Fruit fly (Drosophila melanogaster) whole organism, embryonic: ENCODE results near the gene CG42758.
A peak's percentile ranks its signal among the peaks of the same experiment; 100 is the strongest.

Experiments
- CG10462 ChIP-seq: fragments of 200-800 bp; sonication (Bioruptor generic); optimal IDR thresholded peaks from 2 replicates; lab custom pipeline; 2016; ENCODE audit warnings: missing biosample characterization, missing genetic modification characterization
- CG11085 ChIP-seq: fragments of 200-800 bp; sonication (Bioruptor generic); IDR thresholded peaks from 2 replicates; pipeline ENCODE4 v1.3.6; 2022; ENCODE audit warnings: missing biosample characterization, missing genetic modification characterization
- CG12769 ChIP-seq: fragments of 200-800 bp; sonication (Bioruptor generic); optimal IDR thresholded peaks from 2 replicates; lab custom pipeline; 2019; ENCODE audit warnings: missing biosample characterization, mild to moderate bottlenecking, missing genetic modification characterization, moderate library complexity
- CG15011 ChIP-seq: fragments of 200-800 bp; sonication (Bioruptor generic); optimal IDR thresholded peaks from 3 replicates; lab custom pipeline; 2018; ENCODE audit warnings: missing biosample characterization, mild to moderate bottlenecking, missing genetic modification characterization
- CG16779 ChIP-seq: fragments of 200-800 bp; sonication (Bioruptor generic); IDR thresholded peaks from 2 replicates; pipeline ENCODE4 v1.3.6; 2022; ENCODE audit warnings: missing biosample characterization, missing genetic modification characterization
- CG16815 ChIP-seq: fragments of 200-800 bp; sonication (Bioruptor generic); optimal IDR thresholded peaks from 3 replicates; lab custom pipeline; 2017; ENCODE audit warnings: missing biosample characterization, mild to moderate bottlenecking, missing genetic modification characterization
- CG17328 ChIP-seq: fragments of 200-800 bp; sonication (Bioruptor generic); IDR thresholded peaks from 2 replicates; pipeline ENCODE4 v1.3.6; 2022; ENCODE audit warnings: missing biosample characterization, missing genetic modification characterization
- CG2199 ChIP-seq: fragments of 200-800 bp; sonication (Bioruptor generic); IDR thresholded peaks from 3 replicates; pipeline ENCODE4 v1.3.6; 2022; ENCODE audit warnings: missing biosample characterization, missing genetic modification characterization
- CG2712 ChIP-seq: fragments of 200-800 bp; optimal IDR thresholded peaks from 3 replicates; lab custom pipeline; 2019; ENCODE audit warnings: missing biosample characterization, mild to moderate bottlenecking, missing genetic modification characterization, moderate library complexity
- CG34376 ChIP-seq: fragments of 200-800 bp; sonication (Bioruptor generic); optimal IDR thresholded peaks from 2 replicates; lab custom pipeline; 2018; ENCODE audit warnings: missing biosample characterization, mild to moderate bottlenecking, missing genetic modification characterization
- CG34422 ChIP-seq: fragments of 200-800 bp; sonication (Bioruptor generic); IDR thresholded peaks from 3 replicates; pipeline ENCODE4 v1.3.6; 2022; ENCODE audit warnings: missing biosample characterization, missing genetic modification characterization
- CG6272 ChIP-seq: fragments of 200-800 bp; sonication (Bioruptor generic); IDR thresholded peaks from 2 replicates; pipeline ENCODE4 v1.3.6; 2022; ENCODE audit warnings: missing biosample characterization, missing genetic modification characterization
- CG6683 ChIP-seq: fragments of 200-800 bp; sonication (Bioruptor generic); optimal IDR thresholded peaks from 2 replicates; lab custom pipeline; 2017; ENCODE audit warnings: missing biosample characterization, mild to moderate bottlenecking, missing genetic modification characterization, missing genetic modification reagents
- CG7963 ChIP-seq: fragments of 200-800 bp; sonication (Bioruptor generic); IDR thresholded peaks from 3 replicates; pipeline ENCODE4 v1.3.6; 2022; ENCODE audit warnings: missing biosample characterization, missing genetic modification characterization; ENCODE audit not compliant: partially characterized antibody
- CG8290 ChIP-seq, 3 experiments: fragments of 200-800 bp; sonication (Bioruptor generic); optimal IDR thresholded peaks; 2 replicates each; lab custom pipeline; 2016 to 2019; ENCODE audit warnings: missing biosample characterization in 3 of 3, missing genetic modification characterization in 3 of 3, mild to moderate bottlenecking in 2 of 3, moderate library complexity in 1 of 3
- CG8359 ChIP-seq: fragments of 200-800 bp; sonication (Bioruptor generic); optimal IDR thresholded peaks from 2 replicates; lab custom pipeline; 2017; ENCODE audit warnings: missing biosample characterization, mild to moderate bottlenecking, missing genetic modification characterization, borderline replicate concordance
- CoRest ChIP-seq: fragments of 200-800 bp; sonication (Bioruptor generic); optimal IDR thresholded peaks from 3 replicates; lab custom pipeline; 2018; ENCODE audit warnings: missing biosample characterization, mild to moderate bottlenecking, missing genetic modification characterization, moderate library complexity
- Elba2 ChIP-seq: fragments of 200-800 bp; sonication (Bioruptor generic); optimal IDR thresholded peaks from 3 replicates; lab custom pipeline; 2016; ENCODE audit warnings: missing biosample characterization, missing genetic modification characterization
- NFAT ChIP-seq: fragments of 200-800 bp; sonication (Bioruptor generic); IDR thresholded peaks from 2 replicates; pipeline ENCODE4 v1.3.6; 2022; ENCODE audit warnings: missing biosample characterization, missing genetic modification characterization
- Ravus ChIP-seq: fragments of 200-800 bp; sonication (Bioruptor generic); IDR thresholded peaks from 2 replicates; pipeline ENCODE4 v1.3.6; 2022; ENCODE audit warnings: missing biosample characterization, missing genetic modification characterization
- Side ChIP-seq: fragments of 200-800 bp; sonication (Bioruptor generic); optimal IDR thresholded peaks from 2 replicates; lab custom pipeline; 2016; ENCODE audit warnings: missing biosample characterization, missing genetic modification characterization
- Sox102F ChIP-seq: fragments of 200-800 bp; sonication (Bioruptor generic); optimal IDR thresholded peaks from 2 replicates; lab custom pipeline; 2018; ENCODE audit warnings: missing biosample characterization, mild to moderate bottlenecking, missing genetic modification characterization, moderate library complexity
- Spps ChIP-seq: fragments of 200-800 bp; sonication (Bioruptor generic); optimal IDR thresholded peaks from 2 replicates; lab custom pipeline; 2018; ENCODE audit warnings: missing biosample characterization, mild to moderate bottlenecking, missing genetic modification characterization
- Ssrp ChIP-seq: fragments of 200-800 bp; sonication (Bioruptor generic); optimal IDR thresholded peaks from 2 replicates; lab custom pipeline; 2018; ENCODE audit warnings: missing biosample characterization, mild to moderate bottlenecking, missing genetic modification characterization, moderate library complexity
- Stat92E ChIP-seq, 3 experiments: fragments of >200 bp in 2 of 3; fragments of 200-800 bp in 1 of 3; sonication (Bioruptor generic) in 1 of 3; optimal IDR thresholded peaks; 2 replicates each; lab custom pipeline; 2017 to 2019; ENCODE audit warnings: missing biosample characterization in 3 of 3, missing genetic modification characterization in 3 of 3, mild to moderate bottlenecking in 1 of 3, moderate library complexity in 1 of 3
- Usf ChIP-seq: fragments of 200-800 bp; sonication (Bioruptor generic); optimal IDR thresholded peaks from 2 replicates; lab custom pipeline; 2017; ENCODE audit warnings: missing genotype, missing biosample characterization, missing genetic modification characterization
- ase ChIP-seq: fragments of 200-800 bp; sonication (Bioruptor generic); IDR thresholded peaks from 3 replicates; pipeline ENCODE4 v1.3.6; 2022; ENCODE audit warnings: missing biosample characterization, missing genetic modification characterization
- ash1 ChIP-seq: fragments of 200-800 bp; sonication (Bioruptor generic); optimal IDR thresholded peaks from 2 replicates; lab custom pipeline; 2018; ENCODE audit warnings: missing biosample characterization, mild to moderate bottlenecking, missing genetic modification characterization
- chinmo ChIP-seq: fragments of 200-800 bp; sonication (Bioruptor generic); IDR thresholded peaks from 4 replicates; pipeline ENCODE4 v1.3.6; 2022; ENCODE audit warnings: missing biosample characterization, missing genetic modification characterization; ENCODE audit not compliant: partially characterized antibody
- da ChIP-seq: fragments of 200-800 bp; sonication (Bioruptor generic); optimal IDR thresholded peaks from 2 replicates; lab custom pipeline; 2016; ENCODE audit warnings: missing biosample characterization, missing genetic modification characterization
- dimm ChIP-seq: fragments of 200-800 bp; sonication (Bioruptor generic); IDR thresholded peaks from 2 replicates; pipeline ENCODE4 v1.3.6; 2022; ENCODE audit warnings: missing biosample characterization, missing genetic modification characterization
- fd3F ChIP-seq: fragments of 200-800 bp; sonication (Bioruptor generic); optimal IDR thresholded peaks from 2 replicates; lab custom pipeline; 2018; ENCODE audit warnings: missing biosample characterization, mild to moderate bottlenecking, missing genetic modification characterization, moderate library complexity
- fru ChIP-seq: fragments of >200 bp; optimal IDR thresholded peaks from 2 replicates; lab custom pipeline; 2017
- fu2 ChIP-seq: fragments of 200-800 bp; sonication (Bioruptor generic); optimal IDR thresholded peaks from 2 replicates; lab custom pipeline; 2016; ENCODE audit warnings: missing biosample characterization, missing genetic modification characterization
- hbn ChIP-seq: fragments of 200-800 bp; sonication (Bioruptor generic); IDR thresholded peaks from 2 replicates; pipeline ENCODE4 v1.3.6; 2022; ENCODE audit warnings: missing biosample characterization, missing genetic modification characterization; ENCODE audit not compliant: partially characterized antibody
- jigr1 ChIP-seq: fragments of 200-800 bp; sonication (Bioruptor generic); IDR thresholded peaks from 3 replicates; pipeline ENCODE4 v1.3.6; 2022; ENCODE audit warnings: missing biosample characterization, missing genetic modification characterization
- jing ChIP-seq: fragments of 200-800 bp; sonication (Bioruptor generic); optimal IDR thresholded peaks from 2 replicates; lab custom pipeline; 2018; ENCODE audit warnings: missing biosample characterization, mild to moderate bottlenecking, missing genetic modification characterization
- lola ChIP-seq, 3 experiments: fragments of >200 bp in 2 of 3; fragments of 200-800 bp in 1 of 3; sonication (Bioruptor generic) in 1 of 3; optimal IDR thresholded peaks; 2 replicates each; lab custom pipeline; 2017 to 2019; ENCODE audit warnings: missing biosample characterization in 3 of 3, missing genetic modification characterization in 3 of 3, mild to moderate bottlenecking in 1 of 3, moderate library complexity in 1 of 3
- peb ChIP-seq: fragments of 200-800 bp; sonication (Bioruptor generic); IDR thresholded peaks from 2 replicates; pipeline ENCODE4 v1.3.6; 2022; ENCODE audit warnings: missing biosample characterization, missing genetic modification characterization
- pros ChIP-seq: fragments of 200-800 bp; sonication (Bioruptor generic); optimal IDR thresholded peaks from 3 replicates; lab custom pipeline; 2019; ENCODE audit warnings: missing biosample characterization, mild to moderate bottlenecking, missing genetic modification characterization, moderate library complexity
- sd ChIP-seq: fragments of 200-800 bp; sonication (Bioruptor generic); optimal IDR thresholded peaks from 3 replicates; lab custom pipeline; 2018; ENCODE audit warnings: missing biosample characterization, mild to moderate bottlenecking, missing genetic modification characterization, moderate library complexity
- shn ChIP-seq: fragments of 200-800 bp; sonication (Bioruptor generic); optimal IDR thresholded peaks from 3 replicates; lab custom pipeline; 2016; ENCODE audit warnings: missing biosample characterization, missing genetic modification characterization
- sqz ChIP-seq: fragments of 200-800 bp; sonication (Bioruptor generic); optimal IDR thresholded peaks from 3 replicates; lab custom pipeline; 2018; ENCODE audit warnings: missing biosample characterization, mild to moderate bottlenecking, missing genetic modification characterization
- ssp ChIP-seq: fragments of 200-800 bp; sonication (Bioruptor generic); IDR thresholded peaks from 2 replicates; pipeline ENCODE4 v1.3.6; 2022; ENCODE audit warnings: missing biosample characterization, missing genetic modification characterization
- tgo ChIP-seq: fragments of 200-800 bp; sonication (Bioruptor generic); IDR thresholded peaks from 3 replicates; pipeline ENCODE4 v1.3.6; 2022; ENCODE audit warnings: missing biosample characterization, missing genetic modification characterization
- tio ChIP-seq: fragments of 200-800 bp; sonication (Bioruptor generic); optimal IDR thresholded peaks from 2 replicates; lab custom pipeline; 2017; ENCODE audit warnings: missing biosample characterization, missing genetic modification characterization, inconsistent platforms
- trem ChIP-seq: fragments of 200-800 bp; optimal IDR thresholded peaks from 3 replicates; lab custom pipeline; 2019; ENCODE audit warnings: missing biosample characterization, mild to moderate bottlenecking, missing genetic modification characterization, moderate library complexity
- wor ChIP-seq: fragments of 200-800 bp; sonication (Bioruptor generic); IDR thresholded peaks from 2 replicates; pipeline ENCODE4 v1.3.6; 2022; ENCODE audit warnings: missing biosample characterization, missing genetic modification characterization

CG42758 gene

DNA sequence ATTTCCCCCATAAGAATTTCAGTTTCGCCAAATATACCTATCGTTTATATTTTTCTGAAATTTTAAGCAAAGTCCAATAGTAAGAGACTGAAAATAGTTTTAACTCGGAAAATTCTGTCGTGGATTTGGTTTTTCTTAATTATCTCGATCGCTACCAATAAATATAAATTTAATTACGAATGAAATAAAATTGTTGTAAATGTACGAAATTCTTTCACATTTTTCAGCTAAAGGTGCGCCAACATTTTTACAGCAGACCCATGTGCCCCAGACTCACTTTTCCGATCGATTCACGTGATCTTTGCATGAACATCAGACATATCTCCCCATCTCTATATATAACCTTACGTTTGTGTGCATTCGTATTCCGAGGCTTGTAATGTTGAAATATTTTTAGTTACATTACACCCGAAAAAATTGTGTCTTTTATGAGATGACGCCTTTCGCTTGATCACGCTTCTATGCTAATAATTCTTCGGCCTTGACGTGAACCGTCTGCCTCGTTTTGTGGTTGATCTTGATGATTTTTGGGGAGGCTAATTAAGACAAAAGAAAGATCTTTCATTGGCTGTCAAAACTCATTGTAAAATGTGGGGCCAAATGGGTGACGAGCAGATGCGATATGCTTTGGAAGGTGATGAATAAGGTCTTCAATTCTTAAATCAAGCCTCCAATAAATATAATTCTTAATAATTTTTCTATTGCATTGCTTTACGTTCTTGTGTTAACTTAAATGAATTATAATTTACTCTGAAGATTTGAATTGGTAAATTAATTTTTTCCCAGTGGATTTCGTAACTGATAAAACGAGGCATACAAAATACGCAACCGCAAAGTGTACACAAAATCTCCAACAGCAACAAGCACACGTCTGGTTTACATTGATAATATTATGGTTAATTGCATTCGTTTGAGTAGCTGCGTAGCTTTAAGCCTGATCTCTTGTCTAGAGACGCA is 22.0 kb upstream of the CG42758 start (continued):
- TF ChIP-seq pros (GFP tag; lab: Kevin White, UChicago), result no peak
- TF ChIP-seq CG8359 (GFP tag; lab: Kevin White, UChicago), result peak; percentile 7
- no peak for TF ChIP-seq CG16815 (GFP tag; lab: Kevin White, UChicago)
- TF ChIP-seq hbn (GFP tag; lab: Robert Waterston, UW), result no peak
- TF ChIP-seq Side (GFP tag; lab: Kevin White, UChicago), result no peak
- no peak for TF ChIP-seq CG16779 (GFP tag; lab: Robert Waterston, UW)
- TF ChIP-seq Sox102F (GFP tag; lab: Kevin White, UChicago), result peak; percentile 67
- TF ChIP-seq peb (GFP tag; lab: Robert Waterston, UW), result 0 out of 2 replicates have a peak, but pooled peaks have one; percentile 16
- no peak for TF ChIP-seq Spps (tag; lab: Kevin White, UChicago)
- no peak for TF ChIP-seq fu2 (GFP tag; lab: Kevin White, UChicago)
- no peak for TF ChIP-seq CG15011 (GFP tag; lab: Kevin White, UChicago)
- TF ChIP-seq shn (GFP tag; lab: Kevin White, UChicago), result peak; percentile 16
- peak; percentile 8 for TF ChIP-seq jing (GFP tag; lab: Kevin White, UChicago)
- TF ChIP-seq lola (GFP tag; optimal IDR thresholded peaks at IDR 0.05; lab: Kevin White, UChicago), result peak in 1 of 3 experiments; percentile 51
- peak; percentile 70 for TF ChIP-seq CG2712
- no peak for TF ChIP-seq Elba2 (GFP tag; lab: Kevin White, UChicago)
- TF ChIP-seq CoRest, result peak; percentile 66
- TF ChIP-seq wor (GFP tag; lab: Robert Waterston, UW), result no peak
- peak; percentile 0 for TF ChIP-seq CG10462 (GFP tag; lab: Kevin White, UChicago)
- peak; percentile 22 for TF ChIP-seq CG34376 (GFP tag; lab: Kevin White, UChicago)
- TF ChIP-seq ase (GFP tag; lab: Robert Waterston, UW), result no peak
- TF ChIP-seq CG7963 (GFP tag; lab: Robert Waterston, UW), result no peak
- TF ChIP-seq Ravus, result no peak
- no peak for TF ChIP-seq ssp
- TF ChIP-seq CG8290 (GFP tag; optimal IDR thresholded peaks at IDR 0.05; lab: Kevin White, UChicago), result peak; percentile 15
- peak in 1 of 2 experiments; percentile 23 for TF ChIP-seq CG8290 (tag; optimal IDR thresholded peaks at IDR 0.05; lab: Kevin White, UChicago)
- no peak for TF ChIP-seq dimm (GFP tag; lab: Robert Waterston, UW)
- 0 out of 4 replicates have a peak, but pooled peaks have one; percentile 57 for TF ChIP-seq chinmo (GFP tag; lab: Robert Waterston, UW)
- TF ChIP-seq sd (tag; lab: Kevin White, UChicago), result peak; percentile 55
- TF ChIP-seq CG6272 (GFP tag; lab: Robert Waterston, UW), result no peak; the same call in 1 of the 2 replicates
- no peak for TF ChIP-seq jigr1
- no peak for TF ChIP-seq NFAT (GFP tag; lab: Robert Waterston, UW)
- TF ChIP-seq CG2199, result peak; percentile 64; the same call in 1 of the 3 replicates
- no peak for TF ChIP-seq CG17328 (GFP tag; lab: Robert Waterston, UW)
- TF ChIP-seq Usf (GFP tag; lab: Kevin White, UChicago), result no peak
- peak; percentile 49 for TF ChIP-seq Ssrp (tag; lab: Kevin White, UChicago)
- no peak for TF ChIP-seq da (GFP tag; lab: Kevin White, UChicago)
- TF ChIP-seq fd3F (GFP tag; lab: Kevin White, UChicago), result peak; percentile 21
- TF ChIP-seq sqz, result peak; percentile 42
- TF ChIP-seq fru (lab: Kevin White, UChicago), result no peak
- TF ChIP-seq CG12769 (tag; lab: Kevin White, UChicago), result peak; percentile 36
- TF ChIP-seq tio (GFP tag; lab: Kevin White, UChicago), result peak; percentile 29
- peak; percentile 27 for TF ChIP-seq trem (tag; lab: Kevin White, UChicago)
- TF ChIP-seq CG11085 (GFP tag; lab: Robert Waterston, UW), result no peak
- no peak for TF ChIP-seq Stat92E (GFP tag; optimal IDR thresholded peaks at IDR 0.05; lab: Kevin White, UChicago)
- TF ChIP-seq CG6683, result no peak
- TF ChIP-seq CG34422 (GFP tag; lab: Robert Waterston, UW), result no peak
- peak; percentile 35; the same call in 2 of the 3 replicates for TF ChIP-seq tgo (GFP tag; lab: Robert Waterston, UW)
- no peak for TF ChIP-seq ash1
